Fruit fly (Drosophila melanogaster) whole organism, embryonic: Measurements from ENCODE around the gene beta'COP.

ENCODE experiments used
- ATbp ChIP-seq: fragments of 200-800 bp; sonication (Bioruptor generic); optimal IDR thresholded peaks from 2 replicates; lab custom pipeline; 2017; ENCODE audit warnings: missing biosample characterization, mild to moderate bottlenecking, missing genetic modification characterization, missing genetic modification reagents
- Atf6 ChIP-seq: fragments of 200-800 bp; sonication (Bioruptor generic); IDR thresholded peaks from 2 replicates; pipeline ENCODE4 v1.3.6; 2022; ENCODE audit warnings: missing biosample characterization, missing genetic modification characterization
- CG10462 ChIP-seq: fragments of 200-800 bp; sonication (Bioruptor generic); optimal IDR thresholded peaks from 2 replicates; lab custom pipeline; 2016; ENCODE audit warnings: missing biosample characterization, missing genetic modification characterization
- CG11398 ChIP-seq: fragments of 200-800 bp; sonication (Bioruptor generic); optimal IDR thresholded peaks from 2 replicates; lab custom pipeline; 2016; ENCODE audit warnings: missing biosample characterization, missing genetic modification characterization
- CG12942 ChIP-seq: fragments of 200-800 bp; sonication (Bioruptor generic); optimal IDR thresholded peaks from 3 replicates; lab custom pipeline; 2016; ENCODE audit warnings: missing biosample characterization, missing genetic modification characterization
- CG13894 ChIP-seq: fragments of 200-800 bp; sonication (Bioruptor generic); optimal IDR thresholded peaks from 3 replicates; lab custom pipeline; 2018; ENCODE audit warnings: missing biosample characterization, mild to moderate bottlenecking, missing genetic modification characterization, moderate library complexity
- CG14710 ChIP-seq: fragments of 200-800 bp; sonication (Bioruptor generic); optimal IDR thresholded peaks from 3 replicates; lab custom pipeline; 2019; ENCODE audit warnings: missing biosample characterization, mild to moderate bottlenecking, missing genetic modification characterization, moderate library complexity
- CG15479 ChIP-seq: fragments of 200-800 bp; sonication (Bioruptor generic); optimal IDR thresholded peaks from 3 replicates; lab custom pipeline; 2019; ENCODE audit warnings: missing biosample characterization, mild to moderate bottlenecking, missing genetic modification characterization, moderate library complexity
- CG15601 ChIP-seq: fragments of 200-800 bp; sonication (Bioruptor generic); optimal IDR thresholded peaks from 3 replicates; lab custom pipeline; 2019; ENCODE audit warnings: missing biosample characterization, mild to moderate bottlenecking, missing genetic modification characterization, moderate library complexity
- CG1603 ChIP-seq: fragments of 200-800 bp; sonication (Bioruptor generic); optimal IDR thresholded peaks from 2 replicates; lab custom pipeline; 2019; ENCODE audit warnings: missing biosample characterization, mild to moderate bottlenecking, missing genetic modification characterization, moderate library complexity
- CG1647 ChIP-seq: fragments of 200-800 bp; sonication (Bioruptor generic); optimal IDR thresholded peaks from 3 replicates; lab custom pipeline; 2016; ENCODE audit warnings: missing biosample characterization, missing genetic modification characterization
- CG31224 ChIP-seq: fragments of 200-800 bp; sonication (Bioruptor generic); IDR thresholded peaks from 2 replicates; pipeline ENCODE4 v1.3.6; 2022; ENCODE audit warnings: missing biosample characterization, missing genetic modification characterization
- CG32767 ChIP-seq: fragments of 200-800 bp; sonication (Bioruptor generic); IDR thresholded peaks from 2 replicates; pipeline ENCODE4 v1.3.6; 2022; ENCODE audit warnings: missing biosample characterization, missing genetic modification characterization
- CG4404 ChIP-seq: fragments of 200-800 bp; sonication (Bioruptor generic); IDR thresholded peaks from 2 replicates; pipeline ENCODE4 v1.3.6; 2022; ENCODE audit warnings: missing biosample characterization, missing genetic modification characterization
- CG4730 ChIP-seq: fragments of 200-800 bp; sonication (Bioruptor generic); IDR thresholded peaks from 2 replicates; pipeline ENCODE4 v1.3.6; 2022; ENCODE audit warnings: missing biosample characterization, missing genetic modification characterization
- CG4854 ChIP-seq: fragments of 200-800 bp; sonication (Bioruptor generic); optimal IDR thresholded peaks from 2 replicates; lab custom pipeline; 2016; ENCODE audit warnings: missing biosample characterization, missing genetic modification characterization, inconsistent platforms
- CG7357 ChIP-seq: fragments of 200-800 bp; sonication (Bioruptor generic); IDR thresholded peaks from 3 replicates; pipeline ENCODE4 v1.3.6; 2022; ENCODE audit warnings: missing biosample characterization, missing genetic modification characterization
- CG9437 ChIP-seq: fragments of 200-800 bp; sonication (Bioruptor generic); optimal IDR thresholded peaks from 2 replicates; lab custom pipeline; 2018; ENCODE audit warnings: missing biosample characterization, mild to moderate bottlenecking, missing genetic modification characterization
- CG9817 ChIP-seq: fragments of 200-800 bp; sonication (Bioruptor generic); optimal IDR thresholded peaks from 2 replicates; lab custom pipeline; 2018; ENCODE audit warnings: missing biosample characterization, mild to moderate bottlenecking, missing genetic modification characterization, moderate library complexity
- CG9932 ChIP-seq: fragments of 200-800 bp; sonication (Bioruptor generic); IDR thresholded peaks from 2 replicates; pipeline ENCODE4 v1.3.6; 2022; ENCODE audit warnings: missing biosample characterization, missing genetic modification characterization
- Dbx ChIP-seq: fragments of 200-800 bp; sonication (Bioruptor generic); IDR thresholded peaks from 3 replicates; pipeline ENCODE4 v1.3.6; 2022; ENCODE audit warnings: missing biosample characterization, missing genetic modification characterization
- Dip2 ChIP-seq: fragments of 200-800 bp; sonication (Bioruptor generic); IDR thresholded peaks from 2 replicates; pipeline ENCODE4 v1.3.6; 2022; ENCODE audit warnings: missing biosample characterization, missing genetic modification characterization
- Doc3 ChIP-seq: fragments of 200-800 bp; sonication (Bioruptor generic); IDR thresholded peaks from 3 replicates; pipeline ENCODE4 v1.3.6; 2022; ENCODE audit warnings: missing biosample characterization, missing genetic modification characterization; ENCODE audit not compliant: partially characterized antibody
- Dp ChIP-seq: fragments of 200-800 bp; sonication (Bioruptor generic); optimal IDR thresholded peaks from 2 replicates; lab custom pipeline; 2018; ENCODE audit warnings: missing biosample characterization, mild to moderate bottlenecking, missing genetic modification characterization, moderate library complexity
- Ets97D ChIP-seq: fragments of 200-800 bp; sonication (Bioruptor generic); optimal IDR thresholded peaks from 3 replicates; lab custom pipeline; 2016; ENCODE audit warnings: missing biosample characterization, missing genetic modification characterization
- HLH54F ChIP-seq: fragments of 200-800 bp; sonication (Bioruptor generic); optimal IDR thresholded peaks from 3 replicates; lab custom pipeline; 2016; ENCODE audit warnings: missing biosample characterization, missing genetic modification characterization
- Lim3 ChIP-seq: fragments of 200-800 bp; sonication (Bioruptor generic); IDR thresholded peaks from 2 replicates; pipeline ENCODE4 v1.3.6; 2022; ENCODE audit warnings: missing biosample characterization, missing genetic modification characterization
- Myb ChIP-seq: fragments of 200-800 bp; sonication (Bioruptor generic); optimal IDR thresholded peaks from 2 replicates; lab custom pipeline; 2016; ENCODE audit warnings: missing biosample characterization, missing genetic modification characterization
- NFAT ChIP-seq: fragments of 200-800 bp; sonication (Bioruptor generic); IDR thresholded peaks from 2 replicates; pipeline ENCODE4 v1.3.6; 2022; ENCODE audit warnings: missing biosample characterization, missing genetic modification characterization
- PHDP ChIP-seq: fragments of 200-800 bp; sonication (Bioruptor generic); optimal IDR thresholded peaks from 3 replicates; lab custom pipeline; 2018; ENCODE audit warnings: missing biosample characterization, mild to moderate bottlenecking, missing genetic modification characterization, moderate library complexity
- Ravus ChIP-seq: fragments of 200-800 bp; sonication (Bioruptor generic); IDR thresholded peaks from 2 replicates; pipeline ENCODE4 v1.3.6; 2022; ENCODE audit warnings: missing biosample characterization, missing genetic modification characterization
- Rfx ChIP-seq: fragments of 200-800 bp; sonication (Bioruptor generic); IDR thresholded peaks from 2 replicates; pipeline ENCODE4 v1.3.6; 2022; ENCODE audit warnings: missing biosample characterization, missing genetic modification characterization
- Sin3A ChIP-seq: fragments of >200 bp; optimal IDR thresholded peaks from 2 replicates; lab custom pipeline; 2018
- Vsx1 ChIP-seq: fragments of 200-800 bp; sonication (Bioruptor generic); optimal IDR thresholded peaks from 2 replicates; lab custom pipeline; 2017; ENCODE audit warnings: missing biosample characterization, mild to moderate bottlenecking, missing genetic modification characterization, missing genetic modification reagents
- ac ChIP-seq: fragments of 200-800 bp; sonication (Bioruptor generic); optimal IDR thresholded peaks from 3 replicates; lab custom pipeline; 2017; ENCODE audit warnings: missing biosample characterization, mild to moderate bottlenecking, missing genetic modification characterization
- al ChIP-seq: fragments of 200-800 bp; sonication (Bioruptor generic); IDR thresholded peaks from 2 replicates; pipeline ENCODE4 v1.3.6; 2022; ENCODE audit warnings: missing biosample characterization, missing genetic modification characterization
- ap ChIP-seq: fragments of 200-800 bp; sonication (Bioruptor generic); IDR thresholded peaks from 2 replicates; pipeline ENCODE4 v1.3.6; 2022; ENCODE audit warnings: missing biosample characterization, missing genetic modification characterization
- bab2 ChIP-seq: fragments of 200-800 bp; sonication (Bioruptor generic); optimal IDR thresholded peaks from 2 replicates; lab custom pipeline; 2016; ENCODE audit warnings: missing biosample characterization, missing genetic modification characterization
- da ChIP-seq: fragments of 200-800 bp; sonication (Bioruptor generic); optimal IDR thresholded peaks from 2 replicates; lab custom pipeline; 2016; ENCODE audit warnings: missing biosample characterization, missing genetic modification characterization
- hb ChIP-seq: fragments of 200-800 bp; sonication (Bioruptor generic); IDR thresholded peaks from 3 replicates; pipeline ENCODE4 v1.3.6; 2022; ENCODE audit warnings: missing biosample characterization, missing genetic modification characterization; ENCODE audit not compliant: partially characterized antibody
- hbn ChIP-seq: fragments of 200-800 bp; sonication (Bioruptor generic); IDR thresholded peaks from 2 replicates; pipeline ENCODE4 v1.3.6; 2022; ENCODE audit warnings: missing biosample characterization, missing genetic modification characterization; ENCODE audit not compliant: partially characterized antibody
- jumu ChIP-seq: fragments of 200-800 bp; sonication (Bioruptor generic); optimal IDR thresholded peaks from 3 replicates; lab custom pipeline; 2016; ENCODE audit warnings: missing biosample characterization, missing genetic modification characterization
- klu ChIP-seq: fragments of 200-800 bp; sonication (Bioruptor generic); IDR thresholded peaks from 2 replicates; pipeline ENCODE4 v1.3.6; 2022; ENCODE audit warnings: missing biosample characterization, missing genetic modification characterization
- lab ChIP-seq: fragments of 200-800 bp; sonication (Bioruptor generic); optimal IDR thresholded peaks from 3 replicates; lab custom pipeline; 2017; ENCODE audit warnings: missing biosample characterization, missing genetic modification characterization, mild to moderate bottlenecking, moderate library complexity, missing genetic modification reagents
- p53 ChIP-seq: fragments of 200-800 bp; sonication (Bioruptor generic); optimal IDR thresholded peaks from 2 replicates; lab custom pipeline; 2016; ENCODE audit warnings: missing biosample characterization, missing genetic modification characterization
- pros ChIP-seq: fragments of 200-800 bp; sonication (Bioruptor generic); optimal IDR thresholded peaks from 3 replicates; lab custom pipeline; 2019; ENCODE audit warnings: missing biosample characterization, mild to moderate bottlenecking, missing genetic modification characterization, moderate library complexity
- slou ChIP-seq: fragments of 200-800 bp; sonication (Bioruptor generic); optimal IDR thresholded peaks from 3 replicates; lab custom pipeline; 2016; ENCODE audit warnings: missing biosample characterization, missing genetic modification characterization
- tgo ChIP-seq: fragments of 200-800 bp; sonication (Bioruptor generic); IDR thresholded peaks from 3 replicates; pipeline ENCODE4 v1.3.6; 2022; ENCODE audit warnings: missing biosample characterization, missing genetic modification characterization
- toy ChIP-seq: fragments of 200-800 bp; sonication (Bioruptor generic); IDR thresholded peaks from 2 replicates; pipeline ENCODE4 v1.3.6; 2022; ENCODE audit warnings: missing biosample characterization, missing genetic modification characterization
- vvl ChIP-seq: fragments of 200-800 bp; sonication (Bioruptor generic); IDR thresholded peaks from 2 replicates; pipeline ENCODE4 v1.3.6; 2022; ENCODE audit warnings: missing biosample characterization, missing genetic modification characterization
- wdn ChIP-seq: fragments of 200-800 bp; sonication (Bioruptor generic); IDR thresholded peaks from 2 replicates; pipeline ENCODE4 v1.3.6; 2022; ENCODE audit warnings: missing biosample characterization, missing genetic modification characterization
- z ChIP-seq: fragments of 200-800 bp; sonication (Bioruptor generic); IDR thresholded peaks from 3 replicates; pipeline ENCODE4 v1.3.6; 2022; ENCODE audit warnings: missing biosample characterization, missing genetic modification characterization

Gene beta'COP

dm6 chr2L:13366109-13366747, 12.5 kb upstream of the beta'COP start, which contains the start of the genes Nnp-1 and Grx3 (continued):
- TF ChIP-seq wdn (GFP tag; lab: Robert Waterston, UW) (peak; percentile 20; the same call in 1 of the 2 replicates), CG10462 (GFP tag; lab: Kevin White, UChicago) (no peak), ATbp (GFP tag; lab: Kevin White, UChicago) (no peak), Rfx (peak; percentile 61), CG1647 (GFP tag; lab: Kevin White, UChicago) (no peak), hbn (GFP tag; lab: Robert Waterston, UW) (no peak), vvl (no peak), PHDP (tag; lab: Kevin White, UChicago) (no peak), CG12942 (GFP tag; lab: Kevin White, UChicago) (peak; percentile 27), bab2 (GFP tag; lab: Kevin White, UChicago) (no peak), slou (GFP tag; lab: Kevin White, UChicago) (peak; percentile 2), CG4404 (no peak; the same call in 1 of the 2 replicates), CG9932 (GFP tag; lab: Robert Waterston, UW) (peak; percentile 71), CG15479 (GFP tag; lab: Kevin White, UChicago) (no peak), CG11398 (no peak), Ravus (GFP tag; lab: Robert Waterston, UW) (no peak), ac (no peak), CG4730 (GFP tag; lab: Robert Waterston, UW) (no peak), HLH54F (no peak), Atf6 (GFP tag; lab: Robert Waterston, UW) (no peak), CG7357 (peak; percentile 65), CG13894 (no peak), CG32767 (GFP tag; lab: Robert Waterston, UW) (peak; percentile 26; the same call in 1 of the 2 replicates), Lim3 (no peak), toy (GFP tag; lab: Robert Waterston, UW) (no peak), Myb (no peak), tgo (GFP tag; lab: Robert Waterston, UW) (peak; percentile 64), z (no peak), CG15601 (no peak), Vsx1 (GFP tag; lab: Kevin White, UChicago) (no peak), lab (GFP tag; lab: Kevin White, UChicago) (no peak), da (GFP tag; lab: Kevin White, UChicago) (no peak), Dp (peak; percentile 1), CG14710 (tag; lab: Kevin White, UChicago) (peak; percentile 82), CG31224 (no peak), CG9437 (GFP tag; lab: Kevin White, UChicago) (peak; percentile 60), hb (GFP tag; lab: Robert Waterston, UW) (no peak), Doc3 (GFP tag; lab: Robert Waterston, UW) (no peak), CG1603 (tag; lab: Kevin White, UChicago) (no peak), CG9817 (tag; lab: Kevin White, UChicago) (peak; percentile 73), al (GFP tag; lab: Robert Waterston, UW) (0 out of 2 replicates have a peak, but pooled peaks have one; percentile 22), CG4854 (GFP tag; lab: Kevin White, UChicago) (no peak), ap (GFP tag; lab: Robert Waterston, UW) (no peak), Dbx (GFP tag; lab: Robert Waterston, UW) (peak; percentile 16; the same call in 1 of the 3 replicates), jumu (GFP tag; lab: Kevin White, UChicago) (no peak), Dip2 (GFP tag; lab: Robert Waterston, UW) (no peak), NFAT (no peak), Sin3A (lab: Kevin White, UChicago) (peak; percentile 56), pros (GFP tag; lab: Kevin White, UChicago) (no peak), p53 (GFP tag; lab: Kevin White, UChicago) (no peak), klu (GFP tag; lab: Robert Waterston, UW) (peak; percentile 14; the same call in 1 of the 2 replicates), Ets97D (GFP tag; lab: Kevin White, UChicago) (peak; percentile 18)
